Worm (Caenorhabditis elegans) whole organism, L1 larva: ENCODE measurements around the gene sri-25.

Source experiments
- C34B4.2 ChIP-seq: sonication (generic microtip); optimal IDR thresholded peaks from 2 replicates; lab custom pipeline; 2017; ENCODE audit warnings: mild to moderate bottlenecking, missing genetic modification characterization, missing compliant biosample characterization
- F16B12.6 ChIP-seq: fragments of 150-350 bp; optimal IDR thresholded peaks from 2 replicates; lab custom pipeline; 2014; ENCODE audit warnings: missing biosample characterization, missing genetic modification characterization
- aha-1 ChIP-seq: fragments of 150-350 bp; optimal IDR thresholded peaks from 2 replicates; lab custom pipeline; 2014; ENCODE audit warnings: missing biosample characterization, missing genetic modification characterization
- alr-1 ChIP-seq: fragments of 200-800 bp; sonication (Bioruptor generic); optimal IDR thresholded peaks from 2 replicates; lab custom pipeline; 2018; ENCODE audit warnings: borderline replicate concordance, mild to moderate bottlenecking, missing genetic modification characterization, missing compliant biosample characterization
- aly-2 ChIP-seq: fragments of 150-350 bp; optimal IDR thresholded peaks from 2 replicates; lab custom pipeline; 2014; ENCODE audit warnings: missing biosample characterization, missing genetic modification characterization
- ama-1 ChIP-seq: fragments of 150-350 bp; optimal IDR thresholded peaks from 2 replicates; lab custom pipeline; 2014
- ceh-8 ChIP-seq: fragments of 200-800 bp; sonication (Bioruptor generic); optimal IDR thresholded peaks from 2 replicates; lab custom pipeline; 2018; ENCODE audit warnings: mild to moderate bottlenecking, missing genetic modification characterization, moderate library complexity, missing compliant biosample characterization
- ces-1 ChIP-seq: fragments of 150-350 bp; optimal IDR thresholded peaks from 2 replicates; lab custom pipeline; 2014; ENCODE audit warnings: missing biosample characterization, missing genetic modification reagents, missing genetic modification characterization
- dsc-1 ChIP-seq: sonication (generic microtip); optimal IDR thresholded peaks from 2 replicates; lab custom pipeline; 2016; ENCODE audit warnings: mild to moderate bottlenecking, missing genetic modification characterization, missing compliant biosample characterization
- efl-1 ChIP-seq, 4 experiments: fragments of 150-350 bp; optimal IDR thresholded peaks in 3 of 4; peaks in 1 of 4; 1 replicate in 1 of 4; 2 replicates in 3 of 4; lab custom pipeline; 2014; ENCODE audit warnings: missing biosample characterization in 2 of 4, missing genetic modification characterization in 2 of 4, missing genetic modification reagents in 2 of 4
- egl-13 ChIP-seq: sonication (generic microtip); optimal IDR thresholded peaks from 2 replicates; lab custom pipeline; 2016; ENCODE audit warnings: missing genotype, missing genetic modification reagents, missing genetic modification characterization, missing compliant biosample characterization
- elt-2 ChIP-seq: sonication (generic microtip); optimal IDR thresholded peaks from 2 replicates; lab custom pipeline; 2016; ENCODE audit warnings: missing genetic modification characterization, mild to moderate bottlenecking, inconsistent platforms, missing compliant biosample characterization, missing genetic modification reagents
- ets-5 ChIP-seq: fragments of 200-800 bp; sonication (Bioruptor generic); IDR thresholded peaks from 2 replicates; pipeline ENCODE4 v1.3.6; 2022; ENCODE audit warnings: missing genetic modification characterization, missing compliant biosample characterization
- hlh-17 ChIP-seq: fragments of 200-800 bp; sonication (Bioruptor generic); optimal IDR thresholded peaks from 2 replicates; lab custom pipeline; 2018; ENCODE audit warnings: missing genetic modification characterization, mild to moderate bottlenecking, missing compliant biosample characterization, moderate library complexity, borderline replicate concordance
- hlh-4 ChIP-seq: sonication (generic microtip); optimal IDR thresholded peaks from 2 replicates; lab custom pipeline; 2016; ENCODE audit warnings: mild to moderate bottlenecking, missing genetic modification characterization, missing compliant biosample characterization
- jun-1 ChIP-seq: fragments of 150-350 bp; optimal IDR thresholded peaks from 2 replicates; lab custom pipeline; 2014; ENCODE audit warnings: missing biosample characterization, missing genetic modification reagents, missing genetic modification characterization
- lin-13 ChIP-seq: fragments of 150-350 bp; optimal IDR thresholded peaks from 2 replicates; lab custom pipeline; 2014; ENCODE audit warnings: missing biosample characterization, missing genetic modification reagents, missing genetic modification characterization
- lin-14 ChIP-seq: fragments of 200-800 bp; sonication (Bioruptor generic); optimal IDR thresholded peaks from 2 replicates; lab custom pipeline; 2018; ENCODE audit warnings: mild to moderate bottlenecking, missing genetic modification characterization, moderate library complexity, missing compliant biosample characterization
- lin-15B ChIP-seq: fragments of 150-350 bp; sonication (generic microtip); optimal IDR thresholded peaks from 3 replicates; lab custom pipeline; 2014; ENCODE audit warnings: missing biosample characterization, missing genetic modification characterization
- lin-39 ChIP-seq: fragments of 150-350 bp; optimal IDR thresholded peaks from 2 replicates; lab custom pipeline; 2014; ENCODE audit warnings: missing biosample characterization, missing genetic modification reagents, missing genetic modification characterization
- lir-3 ChIP-seq: sonication (generic microtip); optimal IDR thresholded peaks from 2 replicates; lab custom pipeline; 2016; ENCODE audit warnings: mild to moderate bottlenecking, missing genetic modification characterization, moderate library complexity, missing compliant biosample characterization; ENCODE audit not compliant: poor library complexity
- lsy-2 ChIP-seq, 2 experiments: fragments of 150-350 bp; optimal IDR thresholded peaks; 2 replicates each; lab custom pipeline; 2014; ENCODE audit warnings: missing biosample characterization in 2 of 2, missing genetic modification characterization in 2 of 2
- mab-9 ChIP-seq: fragments of 200-800 bp; sonication (Bioruptor generic); IDR thresholded peaks from 2 replicates; pipeline ENCODE4 v1.3.6; 2022; ENCODE audit warnings: missing genetic modification reagents, missing genetic modification characterization, missing compliant biosample characterization
- mdl-1 ChIP-seq, 2 experiments: fragments of 150-350 bp; optimal IDR thresholded peaks; 2 replicates each; lab custom pipeline; 2014 to 2017; ENCODE audit warnings: missing biosample characterization in 2 of 2, missing genetic modification characterization in 2 of 2, inconsistent platforms in 1 of 2
- mef-2 ChIP-seq: fragments of 150-350 bp; optimal IDR thresholded peaks from 2 replicates; lab custom pipeline; 2014; ENCODE audit warnings: missing biosample characterization, missing genetic modification characterization
- mep-1 ChIP-seq: fragments of 150-350 bp; optimal IDR thresholded peaks from 2 replicates; lab custom pipeline; 2014; ENCODE audit warnings: missing biosample characterization, missing genetic modification characterization
- nhr-12 ChIP-seq: sonication (generic microtip); optimal IDR thresholded peaks from 2 replicates; lab custom pipeline; 2017; ENCODE audit warnings: missing biosample characterization, missing genetic modification characterization
- nhr-19 ChIP-seq: fragments of 200-800 bp; sonication (Bioruptor generic); conservative IDR thresholded peaks from 2 replicates; pipeline ENCODE4 v1.3.6; 2022; ENCODE audit warnings: missing genetic modification characterization, missing compliant biosample characterization
- nhr-237 ChIP-seq: fragments of 150-350 bp; optimal IDR thresholded peaks from 2 replicates; lab custom pipeline; 2014; ENCODE audit warnings: missing biosample characterization, missing genetic modification characterization
- nhr-28 ChIP-seq: fragments of 150-350 bp; optimal IDR thresholded peaks from 2 replicates; lab custom pipeline; 2014; ENCODE audit warnings: missing biosample characterization, missing genetic modification characterization
- nhr-85 ChIP-seq: sonication (generic microtip); peaks from one replicate; lab custom pipeline; 2016; ENCODE audit warnings: missing genetic modification characterization, inconsistent platforms, missing compliant biosample characterization
- nhr-90 ChIP-seq: sonication (generic microtip); optimal IDR thresholded peaks from 2 replicates; lab custom pipeline; 2016; ENCODE audit warnings: mild to moderate bottlenecking, missing genetic modification characterization, missing compliant biosample characterization; ENCODE audit not compliant: poor library complexity
- pag-3 ChIP-seq: sonication (generic microtip); optimal IDR thresholded peaks from 2 replicates; lab custom pipeline; 2017; ENCODE audit warnings: missing genetic modification characterization, mild to moderate bottlenecking, missing compliant biosample characterization, antibody characterized with exemption, borderline replicate concordance; ENCODE audit not compliant: insufficient read depth
- pax-3 ChIP-seq: fragments of 200-800 bp; sonication (Bioruptor generic); optimal IDR thresholded peaks from 2 replicates; lab custom pipeline; 2018; ENCODE audit warnings: mild to moderate bottlenecking, missing genetic modification characterization, moderate library complexity, missing compliant biosample characterization
- pqm-1 ChIP-seq: sonication (generic microtip); optimal IDR thresholded peaks from 3 replicates; lab custom pipeline; 2017; ENCODE audit warnings: missing biosample characterization, missing genetic modification characterization
- rnt-1 ChIP-seq: sonication (generic microtip); optimal IDR thresholded peaks from 2 replicates; lab custom pipeline; 2016; ENCODE audit warnings: mild to moderate bottlenecking, missing genetic modification characterization, moderate library complexity, missing compliant biosample characterization
- sox-4 ChIP-seq: sonication (generic microtip); optimal IDR thresholded peaks from 2 replicates; lab custom pipeline; 2016; ENCODE audit warnings: missing genetic modification characterization, missing compliant biosample characterization
- swsn-7 ChIP-seq: sonication (generic microtip); optimal IDR thresholded peaks from 2 replicates; lab custom pipeline; 2016; ENCODE audit warnings: missing genetic modification characterization, missing compliant biosample characterization
- tlp-1 ChIP-seq: fragments of 150-350 bp; optimal IDR thresholded peaks from 2 replicates; lab custom pipeline; 2014; ENCODE audit warnings: missing biosample characterization, missing genetic modification characterization
- unc-130 ChIP-seq: fragments of 150-350 bp; optimal IDR thresholded peaks from 2 replicates; lab custom pipeline; 2017; ENCODE audit warnings: missing biosample characterization, missing genetic modification characterization, inconsistent platforms
- unc-62 ChIP-seq: fragments of 150-350 bp; optimal IDR thresholded peaks from 2 replicates; lab custom pipeline; 2014; ENCODE audit warnings: missing biosample characterization, missing genetic modification reagents, missing genetic modification characterization
- unc-86 ChIP-seq: sonication (generic microtip); optimal IDR thresholded peaks from 2 replicates; lab custom pipeline; 2016; ENCODE audit warnings: missing genetic modification characterization, missing compliant biosample characterization
- unc-98 ChIP-seq: fragments of 200-800 bp; sonication (Bioruptor generic); IDR thresholded peaks from 2 replicates; pipeline ENCODE4 v1.3.6; 2022; ENCODE audit warnings: missing genetic modification characterization, missing compliant biosample characterization
- vab-15 ChIP-seq: sonication (generic microtip); optimal IDR thresholded peaks from 2 replicates; lab custom pipeline; 2017; ENCODE audit warnings: missing genotype, mild to moderate bottlenecking, missing genetic modification characterization, missing compliant biosample characterization
- xbp-1 ChIP-seq: sonication (generic microtip); optimal IDR thresholded peaks from 2 replicates; lab custom pipeline; 2016; ENCODE audit warnings: missing genetic modification characterization, missing compliant biosample characterization
- zag-1 ChIP-seq: fragments of 150-350 bp; optimal IDR thresholded peaks from 2 replicates; lab custom pipeline; 2014; ENCODE audit warnings: missing biosample characterization, missing genetic modification characterization
- zip-4 ChIP-seq: fragments of 200-800 bp; sonication (Bioruptor generic); optimal IDR thresholded peaks from 2 replicates; lab custom pipeline; 2018; ENCODE audit warnings: mild to moderate bottlenecking, missing genetic modification characterization, moderate library complexity, missing compliant biosample characterization

The sri-25 gene

DNA sequence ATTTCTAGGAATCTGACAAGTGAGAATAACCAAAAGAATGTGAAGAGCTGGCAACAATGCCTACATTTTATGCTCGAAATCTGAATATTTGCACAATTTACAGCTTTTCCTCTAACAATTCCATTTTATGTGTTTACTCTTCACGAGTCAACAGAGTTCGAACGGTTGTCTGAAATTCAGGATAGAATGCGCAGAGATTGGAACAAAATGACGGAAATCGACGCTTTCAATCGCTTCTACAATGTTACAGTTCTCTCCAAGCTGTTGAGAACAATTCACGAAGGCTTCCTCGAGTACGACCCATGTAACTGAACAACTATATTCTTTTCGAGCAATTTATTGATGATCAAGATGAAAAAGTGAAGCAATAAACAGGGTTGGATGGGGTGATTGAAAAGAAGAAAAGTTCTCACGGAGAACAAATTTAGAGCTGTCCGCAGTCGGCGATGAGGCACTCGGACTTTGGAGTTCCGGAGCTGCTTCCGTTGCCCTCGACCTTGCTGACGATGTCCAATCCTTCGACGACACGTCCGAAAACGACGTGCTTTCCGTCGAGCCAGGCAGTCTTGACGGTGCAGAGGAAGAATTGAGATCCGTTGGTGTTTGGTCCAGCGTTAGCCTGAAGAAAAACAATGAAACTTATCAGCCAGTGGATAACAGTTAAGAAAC lies 30.4 kb upstream of the sri-25 start, which contains the start of gene Y75B12B.3 (continued):
- TF ChIP-seq sox-4 (tag; lab: Kevin White, UChicago) (no peak), mdl-1 (tag; optimal IDR thresholded peaks at IDR 0.05; lab: Kevin White, UChicago) (no peak), ama-1 (peak; percentile 93), unc-86 (no peak), ces-1 (no peak), hlh-17 (GFP tag; lab: Kevin White, UChicago) (no peak), lsy-2 (tag; optimal IDR thresholded peaks at IDR 0.05; lab: Kevin White, UChicago) (no peak), hlh-4 (tag; lab: Kevin White, UChicago) (no peak), aly-2 (tag; lab: Kevin White, UChicago) (peak; percentile 48), swsn-7 (tag; lab: Kevin White, UChicago) (no peak), lin-14 (GFP tag; lab: Kevin White, UChicago) (no peak), efl-1 (optimal IDR thresholded peaks at IDR 0.05; lab: Kevin White, UChicago) (no peak), efl-1 (GFP tag; optimal IDR thresholded peaks at IDR 0.05 in 1 of 2; lab: Kevin White, UChicago) (peak in 1 of 2 experiments; percentile 58), lin-13 (no peak), zag-1 (tag; lab: Kevin White, UChicago) (no peak), unc-98 (GFP tag; lab: Robert Waterston, UW) (no peak), dsc-1 (tag; lab: Kevin White, UChicago) (no peak)
- TF ChIP-seq, all 84 proteins: peak for 6

DNA sequence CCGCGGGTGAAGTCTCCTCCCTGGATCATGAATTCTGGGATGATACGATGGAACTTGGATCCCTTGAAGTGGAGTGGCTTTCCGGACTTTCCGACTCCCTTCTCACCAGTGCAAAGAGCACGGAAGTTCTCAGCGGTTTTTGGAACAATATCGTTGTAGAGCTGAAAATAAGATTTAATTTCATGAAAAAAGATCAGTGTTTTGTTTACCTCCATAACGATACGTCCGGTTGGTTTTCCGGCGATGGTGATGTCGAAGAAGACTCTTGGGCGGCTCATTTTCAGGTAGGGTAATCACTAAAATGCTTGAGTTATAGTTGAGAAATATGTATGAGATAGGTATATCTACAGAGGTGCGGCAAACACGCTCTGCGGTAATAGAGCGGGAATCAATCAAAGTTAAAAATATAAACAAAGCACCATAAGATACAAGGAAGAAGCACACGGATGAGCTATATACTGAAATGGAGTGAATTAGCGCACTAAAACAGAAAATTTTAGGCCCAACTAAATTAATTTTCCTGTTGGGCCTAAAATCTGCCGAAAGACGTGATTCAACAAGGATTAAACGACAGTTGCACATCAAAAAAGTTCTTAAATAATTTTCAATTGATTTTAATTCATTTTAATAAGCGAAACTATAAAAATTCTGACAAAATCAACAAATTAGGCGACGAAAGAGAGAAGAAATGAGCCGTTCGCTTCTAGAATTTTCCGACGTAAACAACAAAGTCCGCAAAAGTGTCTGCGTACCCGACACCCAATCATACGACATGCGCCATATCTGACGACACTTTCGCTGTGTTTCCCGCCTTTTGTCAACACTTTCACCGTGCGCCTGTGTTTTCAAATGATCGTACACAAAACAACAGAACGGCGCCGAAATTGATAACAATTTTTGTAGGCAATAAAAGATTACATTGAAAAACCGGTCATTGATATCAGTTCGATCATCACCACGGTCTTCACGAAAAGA lies 29.4 kb upstream of the sri-25 start, which contains the start of the genes cyn-7 and bath-36:
cyn-7 (minus strand) TSS at position 296 of the 975 bp plus-strand sequence.
bath-36 (plus strand) TSS at position 806 of the 975 bp plus-strand sequence.
- peak; percentile 85 for TF ChIP-seq mep-1 (tag; lab: Kevin White, UChicago)
- TF ChIP-seq ets-5, result no peak
- TF ChIP-seq hlh-4 (tag; lab: Kevin White, UChicago), result no peak
- peak; percentile 74 for TF ChIP-seq elt-2 (tag; lab: Kevin White, UChicago)
- peak; percentile 86 for TF ChIP-seq xbp-1
- TF ChIP-seq ceh-8 (GFP tag; lab: Kevin White, UChicago), result no peak
- peak; percentile 93 for TF ChIP-seq nhr-85 (tag; lab: Kevin White, UChicago)
- peak; percentile 62 for TF ChIP-seq unc-130 (tag; lab: Kevin White, UChicago)
- no peak for TF ChIP-seq unc-98 (GFP tag; lab: Robert Waterston, UW)
- peak; percentile 87 for TF ChIP-seq nhr-19
- TF ChIP-seq nhr-12 (tag; lab: Kevin White, UChicago), result no peak
- no peak for TF ChIP-seq lir-3 (tag; lab: Kevin White, UChicago)
- no peak for TF ChIP-seq aha-1 (tag; lab: Kevin White, UChicago)
- TF ChIP-seq zag-1 (tag; lab: Kevin White, UChicago), result no peak
- no peak for TF ChIP-seq nhr-237 (tag; lab: Kevin White, UChicago)
- peak; percentile 55 for TF ChIP-seq lin-39
- TF ChIP-seq rnt-1, result peak; percentile 70
- TF ChIP-seq C34B4.2 (tag; lab: Kevin White, UChicago), result no peak
- peak; percentile 75 for TF ChIP-seq egl-13 (tag; lab: Kevin White, UChicago)
- TF ChIP-seq mab-9 (GFP tag; lab: Robert Waterston, UW), result no peak
- TF ChIP-seq F16B12.6 (tag; lab: Kevin White, UChicago), result peak; percentile 92
- peak; percentile 18 for TF ChIP-seq pag-3
- TF ChIP-seq unc-62, result no peak
- peak; percentile 75 for TF ChIP-seq jun-1
- no peak for TF ChIP-seq pqm-1 (tag; lab: Kevin White, UChicago)
- TF ChIP-seq nhr-90, result peak; percentile 87
- peak; percentile 42 for TF ChIP-seq zip-4 (GFP tag; lab: Kevin White, UChicago)
- no peak for TF ChIP-seq tlp-1 (tag; lab: Kevin White, UChicago)
- TF ChIP-seq nhr-28, result no peak
- TF ChIP-seq alr-1 (tag; lab: Kevin White, UChicago), result no peak
- TF ChIP-seq vab-15 (tag; lab: Kevin White, UChicago), result no peak
- TF ChIP-seq lin-15B (tag; lab: Kevin White, UChicago), result peak; percentile 58
- peak; percentile 1 for TF ChIP-seq mef-2 (tag; lab: Kevin White, UChicago)
- no peak for TF ChIP-seq ces-1
- peak; percentile 71 for TF ChIP-seq pax-3 (tag; lab: Kevin White, UChicago)
